Worm (Caenorhabditis elegans) whole organism, dauer: ENCODE data around the gene bgal-2.

Experiments
- unc-62 ChIP-seq: sonication (generic microtip); optimal IDR thresholded peaks from 2 replicates; lab custom pipeline; 2017; ENCODE audit warnings: missing biosample characterization, missing genetic modification reagents, missing genetic modification characterization

Gene bgal-2

ce11 chrX:6745515-6745914, 38.7 kb upstream of the bgal-2 start:
- TF ChIP-seq unc-62 (GFP tag; lab: Kevin White, UChicago): no peak

- TF ChIP-seq unc-62 (GFP tag; lab: Kevin White, UChicago): no peak
Measured at ce11 chrX:6746849-6747248, 37.4 kb upstream of the bgal-2 start.

DNA sequence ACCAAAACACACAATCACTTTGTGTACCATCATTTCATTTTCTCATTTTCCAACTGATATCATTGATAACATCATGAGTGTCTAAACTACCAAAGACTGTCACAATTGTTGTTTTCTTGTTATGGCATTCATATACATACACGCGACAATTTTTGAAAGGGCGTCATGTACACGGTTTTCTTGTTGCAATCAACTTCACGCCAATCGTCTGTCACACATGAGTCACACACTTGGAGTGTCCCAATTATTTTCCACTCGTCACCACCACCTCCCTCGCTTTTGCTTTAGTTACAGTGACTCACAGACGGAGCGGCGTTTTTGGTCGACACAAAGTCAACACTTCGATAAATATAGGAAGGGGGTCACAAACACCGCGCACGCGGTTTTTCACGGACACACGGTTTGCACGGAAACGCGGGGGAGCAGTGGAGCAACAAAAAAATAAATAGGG, 36.3 kb upstream of the bgal-2 start:
- TF ChIP-seq unc-62 (GFP tag; lab: Kevin White, UChicago): no peak

ce11 chrX:6749124-6749822, 34.9 kb upstream of the bgal-2 start:
- TF ChIP-seq unc-62 (GFP tag; lab: Kevin White, UChicago): no peak

- TF ChIP-seq unc-62 (GFP tag; lab: Kevin White, UChicago): no peak
Measured at ce11 chrX:6750145-6750544, 34.1 kb upstream of the bgal-2 start.

- no peak for TF ChIP-seq unc-62 (GFP tag; lab: Kevin White, UChicago)
Measured at ce11 chrX:6761211-6761610, 23.0 kb upstream of the bgal-2 start.

ce11 chrX:6761688-6762185, 22.5 kb upstream of the bgal-2 start, which contains the start of gene abts-4:
TSS of gene abts-4 (minus strand) at chrX:6761738.
- no peak for TF ChIP-seq unc-62 (GFP tag; lab: Kevin White, UChicago)

- TF ChIP-seq unc-62 (GFP tag; lab: Kevin White, UChicago): no peak
Measured at ce11 chrX:6778014-6778413, 6.2 kb upstream of the bgal-2 start, which contains the start of gene irk-1. TSS of gene irk-1 (minus strand) at chrX:6778114.

ce11 chrX:6782857-6783256, 1.4 kb upstream of the bgal-2 start, which contains the start of gene idpp-6:
TSS of gene idpp-6 (plus strand) at chrX:6783157.
- TF ChIP-seq unc-62 (GFP tag; lab: Kevin White, UChicago): no peak

DNA sequence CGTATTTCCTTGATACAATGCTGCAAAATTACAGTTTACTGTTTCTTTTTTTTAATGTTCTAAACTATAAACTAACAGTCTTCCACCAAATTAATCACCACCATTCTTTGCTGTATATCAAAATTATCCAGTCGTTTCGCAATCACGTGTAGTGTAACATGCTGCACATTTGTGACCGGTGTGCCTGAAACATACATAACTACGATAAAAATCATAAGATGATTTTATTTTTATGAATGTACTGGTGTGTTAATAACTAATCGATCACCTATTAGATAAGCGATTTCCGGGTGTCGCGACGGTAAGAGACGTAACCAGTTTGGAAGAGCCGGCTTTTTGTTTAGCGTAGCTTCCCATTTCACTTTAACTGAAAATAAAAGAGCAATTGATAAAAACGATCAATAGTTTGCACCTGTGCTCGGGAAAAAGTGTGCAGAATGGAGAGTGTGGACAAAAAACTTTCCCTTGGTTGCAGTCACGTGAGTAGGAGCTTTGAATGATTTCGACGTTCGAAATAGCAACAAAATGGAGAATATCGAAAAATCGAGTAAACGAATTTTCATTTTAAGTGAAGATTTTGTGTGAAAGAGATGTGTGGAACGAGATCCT, 4.9 kb downstream of the bgal-2 start, which contains the start of gene sgca-1:
TSS of gene sgca-1 (minus strand) at position 584 of the 609 bp plus-strand sequence.
- no peak for TF ChIP-seq unc-62 (GFP tag; lab: Kevin White, UChicago)

DNA sequence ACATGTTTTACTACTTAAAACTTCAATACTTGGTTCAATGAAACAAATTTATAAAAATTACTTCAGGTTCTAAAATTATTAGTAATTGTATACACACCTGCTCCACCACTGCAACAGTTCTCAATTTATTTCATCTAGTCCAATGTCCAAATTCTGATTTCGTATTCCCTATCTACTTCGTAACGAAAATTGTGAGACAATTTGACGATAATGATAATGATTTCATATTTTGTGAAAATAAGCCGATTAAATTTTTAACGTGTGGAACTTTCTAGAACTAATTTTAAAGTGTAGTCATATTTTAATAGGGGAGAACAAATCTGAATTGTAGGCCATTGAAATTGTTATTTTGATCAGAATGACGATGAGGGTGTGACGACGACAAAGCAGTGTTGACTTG, 6.2 kb downstream of the bgal-2 start:
- TF ChIP-seq unc-62 (GFP tag; lab: Kevin White, UChicago): no peak

DNA sequence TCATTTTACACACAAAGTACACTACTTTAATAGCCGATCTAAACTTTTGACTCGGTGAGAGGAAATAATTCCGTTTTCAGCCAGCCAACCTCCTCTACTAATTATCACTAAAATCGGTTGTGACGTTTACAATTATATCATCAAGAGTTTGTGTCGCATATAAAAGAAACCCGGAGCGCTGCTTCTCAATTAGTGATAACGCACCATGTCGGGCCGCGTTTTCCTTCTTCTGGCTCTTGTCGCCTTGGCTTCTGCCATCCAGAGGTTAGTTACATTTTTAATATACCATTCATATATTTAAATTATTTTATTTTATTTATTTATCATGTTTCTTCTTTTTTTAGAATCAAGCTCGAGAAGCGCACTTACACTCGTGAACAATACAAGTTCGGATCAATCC, 6.8 kb downstream of the bgal-2 start, which contains the start of gene asp-3:
TSS of gene asp-3 (plus strand) at position 79 of the 400 bp plus-strand sequence.
- TF ChIP-seq unc-62 (GFP tag; lab: Kevin White, UChicago): no peak

DNA sequence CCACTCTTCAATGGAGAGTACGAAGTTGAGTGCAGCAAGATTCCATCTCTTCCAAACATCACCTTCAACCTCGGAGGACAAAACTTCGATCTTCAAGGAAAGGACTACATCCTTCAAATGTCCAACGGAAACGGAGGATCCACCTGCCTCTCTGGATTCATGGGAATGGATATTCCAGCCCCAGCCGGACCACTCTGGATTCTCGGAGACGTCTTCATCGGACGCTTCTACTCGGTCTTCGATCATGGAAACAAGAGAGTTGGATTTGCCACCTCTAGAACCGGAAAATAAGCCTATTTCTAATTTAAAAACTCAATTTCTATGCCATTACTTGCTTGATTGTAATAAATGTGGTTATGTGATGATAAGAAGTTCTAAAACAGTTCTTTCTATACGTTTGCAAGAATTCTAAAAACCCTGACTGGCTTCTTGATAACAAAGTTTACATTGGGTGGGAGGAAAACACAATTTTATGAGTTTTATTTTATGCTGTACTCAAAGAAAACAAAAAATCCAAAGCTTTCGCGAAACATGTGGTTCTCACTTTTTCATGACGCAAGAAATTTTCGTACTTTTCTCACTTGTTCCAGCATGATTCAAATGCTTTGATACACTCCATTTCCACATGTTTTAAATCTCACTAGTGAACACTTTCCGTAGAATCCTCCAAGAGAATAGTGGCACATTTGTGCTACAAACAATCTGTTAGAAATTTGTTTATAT, 8.2 kb downstream of the bgal-2 start:
- no peak for TF ChIP-seq unc-62 (GFP tag; lab: Kevin White, UChicago)

DNA sequence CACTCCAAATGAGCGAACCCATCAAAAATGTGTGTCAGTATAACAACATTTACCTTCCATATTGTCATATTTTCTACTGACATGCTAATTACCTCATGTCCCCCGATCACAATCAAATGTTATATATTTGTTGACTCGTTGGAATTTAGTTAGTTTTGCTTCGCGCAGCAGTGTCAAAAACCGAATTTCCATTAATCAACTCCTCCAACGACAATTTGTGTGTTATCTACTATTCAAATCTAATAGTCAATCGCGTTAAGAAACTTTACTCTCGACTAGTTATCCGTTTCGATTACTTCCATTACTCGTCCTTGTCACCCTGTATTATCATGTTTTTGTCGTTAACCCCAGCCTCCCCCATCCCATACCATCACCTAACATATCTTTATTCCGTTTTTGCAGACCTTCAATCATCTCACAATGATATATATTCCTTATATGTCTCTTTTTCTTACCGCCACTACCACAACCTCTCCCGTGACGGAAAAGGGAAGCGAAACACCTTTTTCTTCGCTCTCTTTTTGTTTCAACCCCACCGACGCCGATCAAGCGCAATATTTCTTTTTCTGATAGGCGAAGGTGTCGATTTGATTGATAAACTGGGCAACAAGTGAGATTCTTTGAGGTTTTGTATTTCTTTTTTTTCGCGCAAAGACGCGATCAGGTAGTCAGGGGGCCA, 11.8 kb downstream of the bgal-2 start:
- no peak for TF ChIP-seq unc-62 (GFP tag; lab: Kevin White, UChicago)

- TF ChIP-seq unc-62 (GFP tag; lab: Kevin White, UChicago): no peak
Measured at ce11 chrX:6799776-6800175, 15.6 kb downstream of the bgal-2 start, which contains the start of gene M03A8.3. TSS of gene M03A8.3 (plus strand) at chrX:6800053.
